Worm (Caenorhabditis elegans) whole organism, early embryonic: ENCODE results near the gene golg-2.

Experiments
- ama-1 ChIP-seq: fragments of 150-350 bp; optimal IDR thresholded peaks from 2 replicates; lab custom pipeline; 2014
- flt-1 ChIP-seq: fragments of 200-800 bp; sonication (Bioruptor generic); IDR thresholded peaks from 2 replicates; pipeline ENCODE4 v1.3.6; 2022; ENCODE audit warnings: missing genetic modification characterization, missing compliant biosample characterization
- tbx-37 ChIP-seq: fragments of 200-800 bp; sonication (Bioruptor generic); conservative IDR thresholded peaks from 2 replicates; pipeline ENCODE4 v1.3.6; 2022; ENCODE audit warnings: missing genetic modification reagents, missing genetic modification characterization, missing compliant biosample characterization

DNA sequence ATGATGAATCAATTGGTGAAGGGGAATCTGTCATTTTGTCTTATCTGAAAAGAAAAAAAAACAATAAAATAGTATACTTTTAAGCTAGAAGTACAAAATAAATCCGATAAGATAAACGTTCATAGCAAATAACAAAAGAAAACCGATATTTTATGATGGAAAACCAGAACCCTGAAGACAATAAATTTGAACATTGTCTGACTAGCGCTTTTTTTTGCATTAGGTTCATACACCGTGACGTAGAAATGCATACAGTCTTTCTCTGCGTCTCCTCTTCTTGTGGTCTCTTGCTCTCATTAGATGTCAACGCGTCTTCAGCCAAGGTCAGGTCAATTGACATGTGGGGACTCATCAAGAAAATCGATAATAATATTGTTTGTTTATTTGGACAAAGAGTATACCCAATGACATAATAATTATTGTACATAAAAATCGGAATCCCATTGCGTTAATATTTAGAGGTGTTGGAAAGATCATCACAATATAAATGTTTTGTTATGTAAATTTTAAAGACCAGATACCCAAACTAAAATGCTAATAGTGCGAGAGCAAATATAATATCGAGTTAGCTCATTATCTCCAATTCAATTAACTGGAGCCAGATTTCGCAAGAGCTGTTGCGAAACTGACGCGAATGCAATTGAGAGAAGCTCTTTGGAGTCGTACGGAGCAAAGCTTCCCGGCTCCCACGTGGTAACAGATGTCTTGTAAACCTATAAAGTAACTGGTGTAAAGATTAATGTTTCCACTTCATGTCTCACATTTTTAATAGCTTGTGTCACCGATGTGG is 41.4 kb upstream of the golg-2 start, which contains the start of gene dsh-2:
- no peak for TF ChIP-seq ama-1
- TF ChIP-seq tbx-37 (GFP tag; lab: Robert Waterston, UW), result no peak
- TF ChIP-seq flt-1 (GFP tag; lab: Robert Waterston, UW), result no peak
